Worm (Caenorhabditis elegans) whole organism, midembryonic: Measurements from ENCODE around the gene R03H10.11.

Source experiments
- T22C8.4 ChIP-seq: fragments of 200-800 bp; sonication (Bioruptor generic); IDR thresholded peaks from 2 replicates; pipeline ENCODE4 v1.3.6; 2022; ENCODE audit warnings: missing genetic modification characterization, missing compliant biosample characterization
- cog-1 ChIP-seq: sonication (generic microtip); optimal IDR thresholded peaks from 2 replicates; lab custom pipeline; 2016; ENCODE audit warnings: missing genetic modification characterization, missing compliant biosample characterization
- flt-1 ChIP-seq: fragments of 200-800 bp; sonication (Bioruptor generic); IDR thresholded peaks from 2 replicates; pipeline ENCODE4 v1.3.6; 2022; ENCODE audit warnings: missing genetic modification characterization, missing compliant biosample characterization
- klf-2 ChIP-seq: fragments of 200-800 bp; sonication (Bioruptor generic); conservative IDR thresholded peaks from 2 replicates; pipeline ENCODE4 v1.3.6; 2022; ENCODE audit warnings: missing genetic modification reagents, missing genetic modification characterization, missing compliant biosample characterization
- med-1 ChIP-seq: sonication (generic microtip); optimal IDR thresholded peaks from 2 replicates; lab custom pipeline; 2017; ENCODE audit warnings: missing genetic modification characterization, mild to moderate bottlenecking, missing compliant biosample characterization, antibody characterized with exemption, missing genetic modification reagents; ENCODE audit not compliant: insufficient read depth
- ref-1 ChIP-seq: fragments of 200-800 bp; sonication (Bioruptor generic); conservative IDR thresholded peaks from 2 replicates; pipeline ENCODE4 v1.3.6; 2022; ENCODE audit warnings: missing genetic modification reagents, missing genetic modification characterization, missing compliant biosample characterization
- tab-1 ChIP-seq: fragments of 200-800 bp; sonication (Bioruptor generic); IDR thresholded peaks from 2 replicates; pipeline ENCODE4 v1.3.6; 2022; ENCODE audit warnings: missing genetic modification characterization, missing compliant biosample characterization
- ztf-23 ChIP-seq: fragments of 200-800 bp; sonication (Bioruptor generic); IDR thresholded peaks from 2 replicates; pipeline ENCODE4 v1.3.6; 2022; ENCODE audit warnings: missing genetic modification reagents, missing genetic modification characterization, missing compliant biosample characterization
- ztf-29 ChIP-seq: fragments of 200-800 bp; sonication (Bioruptor generic); IDR thresholded peaks from 2 replicates; pipeline ENCODE4 v1.3.6; 2022; ENCODE audit warnings: missing genetic modification reagents, missing genetic modification characterization, missing compliant biosample characterization

DNA sequence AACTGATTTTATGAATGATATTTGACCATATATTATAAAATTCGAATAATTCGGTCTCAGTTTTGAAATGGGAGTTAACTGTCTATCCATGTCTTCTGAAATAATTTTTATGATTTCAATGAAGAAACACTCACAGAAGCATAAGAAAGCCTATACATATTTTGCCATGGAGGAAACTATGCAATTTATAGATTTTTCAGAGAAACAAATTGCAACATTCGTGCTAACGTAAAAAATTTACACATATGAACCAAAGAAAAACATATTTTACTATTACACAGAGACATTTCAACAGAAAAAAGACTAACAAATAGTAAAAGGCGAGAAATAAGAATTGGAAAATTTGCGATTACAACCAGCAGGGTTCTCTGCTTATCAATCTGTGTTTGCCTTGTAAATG is 3.6 kb upstream of the R03H10.11 start, which contains the start of gene R03H10.7:
- TF ChIP-seq ref-1 (GFP tag; lab: Robert Waterston, UW) (no peak), tab-1 (GFP tag; lab: Robert Waterston, UW) (no peak), ztf-29 (GFP tag; lab: Robert Waterston, UW) (no peak), cog-1 (tag; lab: Kevin White, UChicago) (no peak), med-1 (GFP tag; lab: Kevin White, UChicago) (no peak), T22C8.4 (no peak), klf-2 (GFP tag; lab: Robert Waterston, UW) (no peak), ztf-23 (GFP tag; lab: Robert Waterston, UW) (no peak), flt-1 (GFP tag; lab: Robert Waterston, UW) (no peak)
